Fruit fly (Drosophila melanogaster): ENCODE measurements around the gene CG4572.

The CG4572 gene

dm6 chr3R:19846870-19847590, 17.2 kb downstream of the CG4572 start, which contains the start of gene MICU3 (continued):
- TF ChIP-seq CG14965 (GFP tag; optimal IDR thresholded peaks at IDR 0.05; ENCODE audit: borderline replicate concordance) (no peak), CG9215 (GFP tag; IDR thresholded peaks at IDR 0.05) (peak; percentile 68; the same call in 1 of the 2 replicates), CG12391 (tag; optimal IDR thresholded peaks at IDR 0.05) (peak; percentile 70), Hand (GFP tag; optimal IDR thresholded peaks at IDR 0.05) (no peak), C15 (GFP tag; IDR thresholded peaks at IDR 0.05) (no peak), Mad (GFP tag; optimal IDR thresholded peaks at IDR 0.05) (peak; percentile 66), CG8924 (tag; optimal IDR thresholded peaks at IDR 0.05) (peak; percentile 43), CG14710 (tag; optimal IDR thresholded peaks at IDR 0.05) (peak; percentile 79), ttk (GFP tag; IDR thresholded peaks at IDR 0.05) (peak; percentile 54), CG1603 (tag; optimal IDR thresholded peaks at IDR 0.05) (peak; percentile 25), CG2678 (tag; optimal IDR thresholded peaks at IDR 0.05) (peak; percentile 69), caup (GFP tag; optimal IDR thresholded peaks at IDR 0.05; ENCODE audit: severe bottlenecking) (peak; percentile 50), CG31388 (GFP tag; optimal IDR thresholded peaks at IDR 0.05) (no peak), CG10267 (tag; optimal IDR thresholded peaks at IDR 0.05) (peak; percentile 49), sisA (GFP tag; IDR thresholded peaks at IDR 0.05) (peak; percentile 65), CG1024 (GFP tag; IDR thresholded peaks at IDR 0.05) (no peak), CG8944 (GFP tag; optimal IDR thresholded peaks at IDR 0.05) (peak; percentile 71), unpg (GFP tag; optimal IDR thresholded peaks at IDR 0.05) (peak; percentile 49), CG12104 (GFP tag; optimal IDR thresholded peaks at IDR 0.05) (peak; percentile 44), ind (GFP tag; optimal IDR thresholded peaks at IDR 0.05) (peak; percentile 79), fd3F (GFP tag; optimal IDR thresholded peaks at IDR 0.05) (peak; percentile 52), fd102C (GFP tag; optimal IDR thresholded peaks at IDR 0.05) (no peak), Side (GFP tag; optimal IDR thresholded peaks at IDR 0.05) (peak; percentile 10), toy (GFP tag; IDR thresholded peaks at IDR 0.05) (no peak), Deaf1 (tag; optimal IDR thresholded peaks at IDR 0.05) (no peak), CG15269 (tag; optimal IDR thresholded peaks at IDR 0.05) (peak; percentile 60), CG9437 (GFP tag; optimal IDR thresholded peaks at IDR 0.05) (peak; percentile 100), rib (GFP tag; IDR thresholded peaks at IDR 0.05) (0 out of 2 replicates have a peak, but pooled peaks have one; percentile 13), CG1602 (GFP tag; optimal IDR thresholded peaks at IDR 0.05) (peak; percentile 79), CG11696 (GFP tag; IDR thresholded peaks at IDR 0.05) (no peak), ham (GFP tag; IDR thresholded peaks at IDR 0.05) (no peak), CG17568 (GFP tag; optimal IDR thresholded peaks at IDR 0.05) (no peak), CG9817 (tag; optimal IDR thresholded peaks at IDR 0.05) (peak; percentile 53), gcm2 (GFP tag; optimal IDR thresholded peaks at IDR 0.05) (no peak), stc (GFP tag; IDR thresholded peaks at IDR 0.05) (0 out of 2 replicates have a peak, but pooled peaks have one; percentile 9), emc (GFP tag; optimal IDR thresholded peaks at IDR 0.05) (peak; percentile 37), Oli (tag; optimal IDR thresholded peaks at IDR 0.05) (peak; percentile 52), sug (tag; optimal IDR thresholded peaks at IDR 0.05) (peak; percentile 1), CG9797 (GFP tag; optimal IDR thresholded peaks at IDR 0.05) (no peak), hth (optimal IDR thresholded peaks at IDR 0.05) (no peak), NC2β (GFP tag; optimal IDR thresholded peaks at IDR 0.05) (peak; percentile 27), TFAM (GFP tag; optimal IDR thresholded peaks at IDR 0.05) (no peak), CG30403 (GFP tag; optimal IDR thresholded peaks at IDR 0.05) (peak; percentile 78), dati (GFP tag; IDR thresholded peaks at IDR 0.05) (no peak), CG16815 (GFP tag; optimal IDR thresholded peaks at IDR 0.05) (peak; percentile 40), nau (GFP tag; optimal IDR thresholded peaks at IDR 0.05) (no peak), CG17612 (GFP tag; IDR thresholded peaks at IDR 0.05) (no peak), sc (optimal IDR thresholded peaks at IDR 0.05) (no peak), sc (GFP tag; optimal IDR thresholded peaks at IDR 0.05) (no peak), Jarid2 (GFP tag; optimal IDR thresholded peaks at IDR 0.05) (no peak)
